Worm (Caenorhabditis elegans) whole organism, L3 larva: ENCODE measurements around the gene F56C3.3.

Experiments used
- R02D3.7 ChIP-seq: fragments of 150-350 bp; optimal IDR thresholded peaks from 2 replicates; lab custom pipeline; 2014; ENCODE audit warnings: missing biosample characterization, missing genetic modification characterization
- ZK546.5 ChIP-seq: sonication (generic microtip); optimal IDR thresholded peaks from 2 replicates; lab custom pipeline; 2017; ENCODE audit warnings: missing biosample characterization, missing genetic modification characterization
- aly-2 ChIP-seq: fragments of 150-350 bp; optimal IDR thresholded peaks from 2 replicates; lab custom pipeline; 2014; ENCODE audit warnings: missing biosample characterization, missing genetic modification characterization
- ama-1 ChIP-seq: fragments of 150-350 bp; optimal IDR thresholded peaks from 2 replicates; lab custom pipeline; 2018
- ceh-16 ChIP-seq: sonication (generic microtip); optimal IDR thresholded peaks from 2 replicates; lab custom pipeline; 2017; ENCODE audit warnings: missing biosample characterization, missing genetic modification characterization
- ceh-28 ChIP-seq: fragments of 150-350 bp; optimal IDR thresholded peaks from 2 replicates; lab custom pipeline; 2014; ENCODE audit warnings: missing biosample characterization, missing genetic modification reagents, missing genetic modification characterization
- ceh-82 ChIP-seq: fragments of 150-350 bp; optimal IDR thresholded peaks from 2 replicates; lab custom pipeline; 2014; ENCODE audit warnings: missing biosample characterization, missing genetic modification characterization
- ceh-9 ChIP-seq: sonication (generic microtip); optimal IDR thresholded peaks from 2 replicates; lab custom pipeline; 2018; ENCODE audit warnings: missing biosample characterization, missing genetic modification characterization
- egl-27 ChIP-seq: sonication (generic microtip); optimal IDR thresholded peaks from 4 replicates; lab custom pipeline; 2017; ENCODE audit warnings: missing biosample characterization, missing genetic modification reagents, missing genetic modification characterization
- egl-5 ChIP-seq: fragments of 150-350 bp; optimal IDR thresholded peaks from 2 replicates; lab custom pipeline; 2017; ENCODE audit warnings: missing biosample characterization, missing genetic modification reagents, missing genetic modification characterization, inconsistent platforms
- elt-1 ChIP-seq: fragments of 150-350 bp; optimal IDR thresholded peaks from 2 replicates; lab custom pipeline; 2014; ENCODE audit warnings: missing biosample characterization, missing genetic modification characterization
- elt-2 ChIP-seq: sonication (generic microtip); optimal IDR thresholded peaks from 2 replicates; lab custom pipeline; 2016; ENCODE audit warnings: missing genetic modification reagents, mild to moderate bottlenecking, missing genetic modification characterization, missing compliant biosample characterization
- elt-3 ChIP-seq, 3 experiments: fragments of 150-350 bp in 1 of 3; sonication (generic microtip) in 2 of 3; optimal IDR thresholded peaks; 2 replicates in 2 of 3; 4 replicates in 1 of 3; lab custom pipeline; 2014 to 2017; ENCODE audit warnings: missing biosample characterization in 3 of 3, missing genetic modification characterization in 3 of 3
- eor-1 ChIP-seq, 2 experiments: fragments of 150-350 bp; optimal IDR thresholded peaks; 2 replicates each; lab custom pipeline; 2014 to 2018; ENCODE audit warnings: missing biosample characterization in 2 of 2, missing genetic modification characterization in 2 of 2
- fkh-10 ChIP-seq: sonication (generic microtip); optimal IDR thresholded peaks from 2 replicates; lab custom pipeline; 2017; ENCODE audit warnings: missing biosample characterization, missing genetic modification reagents, missing genetic modification characterization
- fos-1 ChIP-seq: fragments of 150-350 bp; optimal IDR thresholded peaks from 2 replicates; lab custom pipeline; 2014; ENCODE audit warnings: missing biosample characterization, missing genetic modification characterization
- jun-1 ChIP-seq: fragments of 150-350 bp; optimal IDR thresholded peaks from 2 replicates; lab custom pipeline; 2014; ENCODE audit warnings: missing biosample characterization, missing genetic modification reagents, missing genetic modification characterization
- lin-15B ChIP-seq: fragments of 150-350 bp; optimal IDR thresholded peaks from 2 replicates; lab custom pipeline; 2014; ENCODE audit warnings: missing biosample characterization, missing genetic modification characterization
- lin-39 ChIP-seq: fragments of 150-350 bp; optimal IDR thresholded peaks from 2 replicates; lab custom pipeline; 2018; ENCODE audit warnings: missing biosample characterization, missing genetic modification reagents, missing genetic modification characterization
- lsy-12 ChIP-seq: sonication (generic microtip); optimal IDR thresholded peaks from 2 replicates; lab custom pipeline; 2016; ENCODE audit warnings: mild to moderate bottlenecking, missing genetic modification characterization, missing compliant biosample characterization
- mdl-1 ChIP-seq: fragments of 150-350 bp; optimal IDR thresholded peaks from 2 replicates; lab custom pipeline; 2014; ENCODE audit warnings: missing biosample characterization, missing genetic modification characterization
- mml-1 ChIP-seq: fragments of 150-350 bp; sonication (generic microtip); optimal IDR thresholded peaks from 3 replicates; lab custom pipeline; 2014; ENCODE audit warnings: missing biosample characterization, missing genetic modification characterization
- nfya-1 ChIP-seq: sonication (generic microtip); optimal IDR thresholded peaks from 2 replicates; lab custom pipeline; 2017; ENCODE audit warnings: missing genetic modification characterization, mild to moderate bottlenecking, missing compliant biosample characterization, antibody characterized with exemption, moderate library complexity; ENCODE audit not compliant: insufficient read depth
- nhr-11 ChIP-seq: fragments of 150-350 bp; optimal IDR thresholded peaks from 2 replicates; lab custom pipeline; 2014; ENCODE audit warnings: missing biosample characterization, missing genetic modification characterization
- nhr-237 ChIP-seq: fragments of 150-350 bp; optimal IDR thresholded peaks from 2 replicates; lab custom pipeline; 2014; ENCODE audit warnings: missing biosample characterization, missing genetic modification characterization
- nhr-25 ChIP-seq: sonication (generic microtip); optimal IDR thresholded peaks from 2 replicates; lab custom pipeline; 2017; ENCODE audit warnings: missing biosample characterization, missing genetic modification characterization
- nhr-28 ChIP-seq: fragments of 150-350 bp; optimal IDR thresholded peaks from 2 replicates; lab custom pipeline; 2014; ENCODE audit warnings: missing biosample characterization, missing genetic modification characterization
- nhr-43 ChIP-seq: sonication (generic microtip); optimal IDR thresholded peaks from 2 replicates; lab custom pipeline; 2016; ENCODE audit warnings: mild to moderate bottlenecking, missing genetic modification characterization, missing compliant biosample characterization; ENCODE audit not compliant: poor library complexity, severe bottlenecking
- nhr-76 ChIP-seq: fragments of 150-350 bp; sonication (generic microtip); optimal IDR thresholded peaks from 5 replicates; lab custom pipeline; 2014; ENCODE audit warnings: missing biosample characterization, missing genetic modification characterization
- nhr-77 ChIP-seq: fragments of 150-350 bp; optimal IDR thresholded peaks from 2 replicates; lab custom pipeline; 2014; ENCODE audit warnings: missing biosample characterization, missing genetic modification characterization
- pha-4 ChIP-seq: fragments of 150-350 bp; optimal IDR thresholded peaks from 2 replicates; lab custom pipeline; 2014; ENCODE audit warnings: missing biosample characterization, missing genetic modification reagents, missing genetic modification characterization
- pqm-1 ChIP-seq: fragments of 150-350 bp; optimal IDR thresholded peaks from 2 replicates; lab custom pipeline; 2017; ENCODE audit warnings: missing biosample characterization, missing genetic modification characterization, inconsistent platforms
- sea-2 ChIP-seq: fragments of 150-350 bp; sonication (generic microtip); optimal IDR thresholded peaks from 4 replicates; lab custom pipeline; 2014; ENCODE audit warnings: missing biosample characterization, missing genetic modification reagents, missing genetic modification characterization
- skn-1 ChIP-seq: fragments of 150-350 bp; optimal IDR thresholded peaks from 2 replicates; lab custom pipeline; 2014; ENCODE audit warnings: missing biosample characterization, missing genetic modification characterization
- snpc-4 ChIP-seq: fragments of 150-350 bp; optimal IDR thresholded peaks from 2 replicates; lab custom pipeline; 2014; ENCODE audit warnings: missing biosample characterization, missing genetic modification characterization
- tbx-2 ChIP-seq: sonication (generic microtip); optimal IDR thresholded peaks from 2 replicates; lab custom pipeline; 2016; ENCODE audit warnings: mild to moderate bottlenecking, missing genetic modification characterization, missing compliant biosample characterization
- unc-39 ChIP-seq: sonication (generic microtip); optimal IDR thresholded peaks from 4 replicates; lab custom pipeline; 2017; ENCODE audit warnings: missing biosample characterization, missing genetic modification characterization
- unc-62 ChIP-seq: fragments of 150-350 bp; sonication (generic microtip); optimal IDR thresholded peaks from 4 replicates; lab custom pipeline; 2014; ENCODE audit warnings: missing biosample characterization, missing genetic modification reagents, missing genetic modification characterization
- zag-1 ChIP-seq: fragments of 150-350 bp; optimal IDR thresholded peaks from 2 replicates; lab custom pipeline; 2014; ENCODE audit warnings: missing biosample characterization, missing genetic modification characterization
- ztf-11 ChIP-seq: fragments of 150-350 bp; optimal IDR thresholded peaks from 2 replicates; lab custom pipeline; 2014; ENCODE audit warnings: missing biosample characterization, missing genetic modification characterization
- ztf-4 ChIP-seq: fragments of 150-350 bp; optimal IDR thresholded peaks from 2 replicates; lab custom pipeline; 2014; ENCODE audit warnings: missing biosample characterization, missing genetic modification characterization

Gene F56C3.3

ce11 chrX:1337834-1338233, 20.4 kb downstream of the F56C3.3 start:
- peak; percentile 58 for TF ChIP-seq elt-2 (tag; lab: Kevin White, UChicago)
- no peak for TF ChIP-seq mml-1
- TF ChIP-seq pqm-1 (tag; lab: Kevin White, UChicago) = peak; percentile 56
- peak; percentile 18 for TF ChIP-seq pha-4 (tag; lab: Kevin White, UChicago)

ce11 chrX:1337009-1337408, 21.2 kb downstream of the F56C3.3 start, which contains the start of gene ttr-37:
TSS of gene ttr-37 (minus strand) at chrX:1337175.
- TF ChIP-seq nhr-28 (tag; lab: Kevin White, UChicago) (no peak), nhr-76 (tag; lab: Kevin White, UChicago) (no peak), pha-4 (tag; lab: Kevin White, UChicago) (peak; percentile 65), nfya-1 (peak; percentile 6), nhr-11 (tag; lab: Kevin White, UChicago) (no peak), elt-2 (tag; lab: Kevin White, UChicago) (peak; percentile 97), pqm-1 (tag; lab: Kevin White, UChicago) (peak; percentile 96), snpc-4 (no peak), ceh-28 (tag; lab: Kevin White, UChicago) (no peak), egl-27 (no peak), sea-2 (GFP tag; lab: Kevin White, UChicago) (no peak), nhr-237 (tag; lab: Kevin White, UChicago) (no peak), fkh-10 (GFP tag; lab: Kevin White, UChicago) (no peak), R02D3.7 (no peak), jun-1 (tag; lab: Kevin White, UChicago) (peak; percentile 29), eor-1 (tag; optimal IDR thresholded peaks at IDR 0.05; lab: Kevin White, UChicago) (no peak)
- TF ChIP-seq, all 47 proteins: peak for 5

DNA sequence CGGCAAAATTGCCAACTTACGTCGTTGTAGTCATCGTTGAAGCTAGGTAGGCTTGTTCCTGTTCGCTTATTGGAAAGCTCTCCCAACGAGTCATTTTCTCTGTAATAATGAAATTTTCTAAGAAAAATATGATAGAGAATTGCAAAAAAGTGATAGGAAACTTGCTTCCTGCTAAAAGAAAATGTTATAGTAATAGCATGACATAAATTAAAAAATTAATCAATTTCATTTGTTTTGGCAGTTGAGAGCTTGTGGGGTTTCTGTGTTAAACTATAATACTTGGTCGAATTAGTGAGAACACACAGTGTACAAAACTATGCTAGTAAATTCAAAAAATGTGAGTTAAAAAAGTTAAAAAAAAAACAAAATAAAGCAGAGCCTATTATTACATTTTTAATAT, 28.3 kb downstream of the F56C3.3 start, which contains the start of gene F21E9.2:
TSS of gene F21E9.2 (minus strand) at position 101 of the 400 bp plus-strand sequence.
- TF ChIP-seq pqm-1 (tag; lab: Kevin White, UChicago) (no peak), R02D3.7 (no peak), unc-39 (tag; lab: Kevin White, UChicago) (no peak), ZK546.5 (no peak), nhr-77 (tag; lab: Kevin White, UChicago) (no peak), lin-15B (tag; lab: Kevin White, UChicago) (no peak), elt-3 (tag; optimal IDR thresholded peaks at IDR 0.05; lab: Kevin White, UChicago) (no peak), nfya-1 (no peak), ztf-4 (tag; lab: Kevin White, UChicago) (no peak), skn-1 (tag; lab: Kevin White, UChicago) (no peak), nhr-76 (tag; lab: Kevin White, UChicago) (no peak)

DNA sequence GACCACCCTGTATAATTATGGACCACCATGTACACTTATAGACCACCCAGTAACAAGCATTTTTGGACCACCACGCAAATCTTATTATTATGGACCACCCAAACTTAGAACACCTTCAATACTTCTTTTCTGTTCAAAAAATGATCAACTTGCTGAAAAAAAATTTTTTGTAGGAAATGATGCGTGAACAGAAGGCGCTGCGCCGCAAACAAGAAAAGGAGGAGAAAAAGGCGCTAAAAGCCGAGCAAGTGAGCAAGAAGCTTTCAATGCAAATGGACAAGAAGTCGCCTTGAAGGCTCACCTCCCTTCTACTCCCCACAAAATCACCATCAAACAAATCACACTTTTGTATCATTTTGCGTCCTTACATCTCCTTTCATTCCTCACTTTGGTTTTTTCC, 31.0 kb downstream of the F56C3.3 start:
- TF ChIP-seq egl-5 (tag; lab: Kevin White, UChicago) (no peak), lsy-12 (tag; lab: Kevin White, UChicago) (no peak), ceh-82 (no peak), nhr-11 (tag; lab: Kevin White, UChicago) (no peak), tbx-2 (tag; lab: Kevin White, UChicago) (no peak), ama-1 (no peak), pqm-1 (tag; lab: Kevin White, UChicago) (no peak), nhr-76 (tag; lab: Kevin White, UChicago) (no peak), ztf-11 (tag; lab: Kevin White, UChicago) (no peak), mdl-1 (tag; lab: Kevin White, UChicago) (no peak), jun-1 (tag; lab: Kevin White, UChicago) (no peak), snpc-4 (no peak), nhr-237 (tag; lab: Kevin White, UChicago) (no peak), unc-39 (tag; lab: Kevin White, UChicago) (no peak)
- TF ChIP-seq, all 47 proteins: peak for 0

ce11 chrX:1322997-1323396, 35.2 kb downstream of the F56C3.3 start:
- TF ChIP-seq eor-1 (tag; optimal IDR thresholded peaks at IDR 0.05; lab: Kevin White, UChicago) = no peak
- TF ChIP-seq tbx-2 (tag; lab: Kevin White, UChicago) = peak; percentile 86
- peak; percentile 93 for TF ChIP-seq nhr-25
- TF ChIP-seq sea-2 (GFP tag; lab: Kevin White, UChicago) = no peak
- TF ChIP-seq pqm-1 (tag; lab: Kevin White, UChicago) = peak; percentile 20
- TF ChIP-seq elt-2 (tag; lab: Kevin White, UChicago) = peak; percentile 33
- TF ChIP-seq mml-1 = no peak
- TF ChIP-seq lsy-12 (tag; lab: Kevin White, UChicago) = peak; percentile 56
- no peak for TF ChIP-seq nhr-237 (tag; lab: Kevin White, UChicago)
- TF ChIP-seq skn-1 (tag; lab: Kevin White, UChicago) = peak; percentile 78
- TF ChIP-seq jun-1 (tag; lab: Kevin White, UChicago) = peak; percentile 88
- peak; percentile 67 for TF ChIP-seq snpc-4
- peak; percentile 31 for TF ChIP-seq lin-15B (tag; lab: Kevin White, UChicago)
- TF ChIP-seq fkh-10 (GFP tag; lab: Kevin White, UChicago) = peak; percentile 80
- no peak for TF ChIP-seq aly-2 (tag; lab: Kevin White, UChicago)
- peak; percentile 1 for TF ChIP-seq fos-1 (tag; lab: Kevin White, UChicago)
- TF ChIP-seq nhr-43 = peak; percentile 92
- TF ChIP-seq zag-1 = no peak
- TF ChIP-seq unc-62 (GFP tag; lab: Kevin White, UChicago) = no peak
- no peak for TF ChIP-seq ama-1
- no peak for TF ChIP-seq nhr-76 (tag; lab: Kevin White, UChicago)
- peak; percentile 63 for TF ChIP-seq elt-1 (tag; lab: Kevin White, UChicago)
- TF ChIP-seq ceh-16 = no peak
- peak; percentile 4 for TF ChIP-seq mdl-1 (tag; lab: Kevin White, UChicago)
- no peak for TF ChIP-seq ZK546.5
- TF ChIP-seq ceh-9 (tag; lab: Kevin White, UChicago) = peak; percentile 47
- TF ChIP-seq lin-39 = peak; percentile 83
